Fruit fly (Drosophila melanogaster) Kc167 (cell line): ENCODE measurements around the gene EloA.

Source experiments
- Myc ChIP-seq: fragments of >200 bp; optimal IDR thresholded peaks from 2 replicates; lab custom pipeline; 2017; ENCODE audit warnings: missing external identifiers
- psq ChIP-seq: fragments of >200 bp; optimal IDR thresholded peaks from 2 replicates; lab custom pipeline; 2017; ENCODE audit warnings: missing external identifiers

- TF ChIP-seq psq (lab: Kevin White, UChicago) (no peak), Myc (lab: Kevin White, UChicago) (no peak)
These were observed 24.8 kb upstream of the EloA start, which contains the start of gene cnc for dm6 chr3R:23226521-23227039.
